Fruit fly (Drosophila melanogaster) whole organism, adult: Measurements from ENCODE around the gene CG45067.

Experiments used
- CG11617 ChIP-seq: fragments of 200-800 bp; sonication (Bioruptor generic); optimal IDR thresholded peaks from 2 replicates; lab custom pipeline; 2017; ENCODE audit warnings: mild to moderate bottlenecking, missing biosample characterization, missing genetic modification reagents, missing genetic modification characterization
- CG12768 ChIP-seq: fragments of 200-800 bp; sonication (Bioruptor generic); optimal IDR thresholded peaks from 2 replicates; lab custom pipeline; 2017; ENCODE audit warnings: missing biosample characterization, missing genetic modification characterization, mild to moderate bottlenecking, moderate library complexity, missing genetic modification reagents
- CG14711 ChIP-seq: fragments of 200-800 bp; sonication (Bioruptor generic); optimal IDR thresholded peaks from 2 replicates; lab custom pipeline; 2018; ENCODE audit warnings: missing biosample characterization, mild to moderate bottlenecking, missing genetic modification characterization, moderate library complexity
- CG1620 ChIP-seq: fragments of 200-800 bp; sonication (Bioruptor generic); optimal IDR thresholded peaks from 2 replicates; lab custom pipeline; 2016; ENCODE audit warnings: missing biosample characterization, missing genetic modification characterization
- CG33017 ChIP-seq: fragments of 200-800 bp; sonication (Bioruptor generic); optimal IDR thresholded peaks from 2 replicates; lab custom pipeline; 2018; ENCODE audit warnings: missing biosample characterization, mild to moderate bottlenecking, missing genetic modification characterization, moderate library complexity
- CG5204 ChIP-seq: fragments of 200-800 bp; sonication (Bioruptor generic); optimal IDR thresholded peaks from 2 replicates; lab custom pipeline; 2016; ENCODE audit warnings: missing biosample characterization, missing genetic modification characterization
- CG7045 ChIP-seq: fragments of 200-800 bp; sonication (Bioruptor generic); optimal IDR thresholded peaks from 2 replicates; lab custom pipeline; 2017; ENCODE audit warnings: missing biosample characterization, mild to moderate bottlenecking, missing genetic modification characterization
- CG7101 ChIP-seq: fragments of 200-800 bp; sonication (Bioruptor generic); optimal IDR thresholded peaks from 2 replicates; lab custom pipeline; 2018; ENCODE audit warnings: missing biosample characterization, mild to moderate bottlenecking, missing genetic modification characterization, moderate library complexity
- Clk ChIP-seq: fragments of 200-800 bp; sonication (Bioruptor generic); optimal IDR thresholded peaks from 2 replicates; lab custom pipeline; 2017; ENCODE audit warnings: missing biosample characterization, missing genetic modification characterization
- Crg-1 ChIP-seq: fragments of 200-800 bp; sonication (Bioruptor generic); optimal IDR thresholded peaks from 2 replicates; lab custom pipeline; 2016; ENCODE audit warnings: missing biosample characterization, missing genetic modification characterization
- Hr96 ChIP-seq: fragments of 200-800 bp; sonication (Bioruptor generic); optimal IDR thresholded peaks from 2 replicates; lab custom pipeline; 2016; ENCODE audit warnings: missing biosample characterization, missing genetic modification characterization
- Mnt ChIP-seq: fragments of 200-800 bp; sonication (Bioruptor generic); optimal IDR thresholded peaks from 2 replicates; lab custom pipeline; 2016; ENCODE audit warnings: missing biosample characterization, mild to moderate bottlenecking, missing genetic modification characterization
- bab1 ChIP-seq: fragments of 200-800 bp; sonication (Bioruptor generic); optimal IDR thresholded peaks from 3 replicates; lab custom pipeline; 2019; ENCODE audit warnings: missing biosample characterization, mild to moderate bottlenecking, missing genetic modification characterization, moderate library complexity
- cic ChIP-seq: fragments of 200-800 bp; sonication (Bioruptor generic); optimal IDR thresholded peaks from 2 replicates; lab custom pipeline; 2017; ENCODE audit warnings: missing biosample characterization, mild to moderate bottlenecking, missing genetic modification characterization, moderate library complexity
- cnc ChIP-seq, 2 experiments: fragments of >200 bp; optimal IDR thresholded peaks; 2 replicates each; lab custom pipeline; 2017
- kay ChIP-seq: fragments of 200-800 bp; sonication (Bioruptor generic); peaks from one replicate; lab custom pipeline; 2016; ENCODE audit warnings: missing biosample characterization, missing genetic modification characterization, borderline replicate concordance
- ovo ChIP-seq: fragments of 200-800 bp; sonication (Bioruptor generic); optimal IDR thresholded peaks from 2 replicates; lab custom pipeline; 2016; ENCODE audit warnings: missing biosample characterization, missing genetic modification characterization
- pad ChIP-seq: fragments of 200-800 bp; sonication (Bioruptor generic); optimal IDR thresholded peaks from 3 replicates; lab custom pipeline; 2017; ENCODE audit warnings: missing biosample characterization, missing genetic modification characterization, mild to moderate bottlenecking, moderate library complexity, missing genetic modification reagents
- tj ChIP-seq: fragments of 200-800 bp; sonication (Bioruptor generic); optimal IDR thresholded peaks from 3 replicates; lab custom pipeline; 2017; ENCODE audit warnings: missing biosample characterization, mild to moderate bottlenecking, missing genetic modification characterization, moderate library complexity
- toe ChIP-seq: fragments of 200-800 bp; sonication (Bioruptor generic); optimal IDR thresholded peaks from 2 replicates; lab custom pipeline; 2016; ENCODE audit warnings: missing biosample characterization, missing genetic modification characterization

Gene CG45067

DNA sequence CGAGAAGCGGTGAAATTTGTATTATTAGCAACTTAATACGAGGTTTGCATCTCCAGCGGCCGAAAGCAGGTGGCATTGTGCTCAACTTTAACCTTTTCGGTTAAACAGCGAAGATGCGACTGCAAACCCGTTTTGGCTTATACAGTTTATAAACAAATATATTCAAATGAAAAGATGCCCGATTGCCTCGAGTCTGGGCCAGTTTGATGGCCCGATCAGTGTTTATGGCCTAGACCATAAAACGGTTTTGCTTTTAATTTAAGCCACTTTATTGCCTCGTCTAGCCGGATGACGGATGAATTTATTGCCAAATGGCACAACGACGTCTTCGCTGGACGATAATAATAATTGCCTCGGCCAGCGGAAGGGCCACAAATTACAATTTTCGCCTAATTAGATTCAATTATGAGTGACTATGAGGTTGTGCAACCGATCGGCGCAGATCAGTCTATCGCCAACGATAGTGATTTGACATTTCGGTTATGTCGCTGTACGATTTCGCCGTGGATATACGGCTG lies 11.7 kb downstream of the CG45067 start:
- TF ChIP-seq CG7101 (tag; lab: Kevin White, UChicago) = no peak

DNA sequence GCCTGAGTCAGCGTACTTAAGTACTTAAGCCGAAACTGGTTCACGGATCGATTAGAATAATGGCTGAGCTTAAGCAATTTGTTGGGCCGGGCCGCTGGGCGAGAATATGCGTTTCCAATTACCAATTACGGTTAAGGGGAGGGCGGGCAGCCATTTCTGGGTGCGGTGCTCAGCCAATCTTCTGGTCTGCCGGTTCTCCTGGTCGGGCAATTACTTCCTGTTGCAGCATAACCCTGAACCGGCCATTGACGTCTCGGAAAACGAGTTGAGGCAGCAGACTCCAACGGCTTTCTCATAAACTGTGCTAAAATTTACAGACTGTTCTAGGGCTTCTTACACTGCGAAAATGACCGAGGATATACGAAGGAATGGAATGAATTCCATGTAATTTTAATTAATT lies 13.1 kb downstream of the CG45067 start:
- TF ChIP-seq kay (GFP tag; lab: Kevin White, UChicago) (no peak), CG7045 (GFP tag; lab: Kevin White, UChicago) (no peak), CG11617 (no peak), cnc (optimal IDR thresholded peaks at IDR 0.05; lab: Kevin White, UChicago) (no peak), pad (no peak), Clk (GFP tag; lab: Kevin White, UChicago) (no peak), ovo (no peak), toe (GFP tag; lab: Kevin White, UChicago) (no peak), Crg-1 (GFP tag; lab: Kevin White, UChicago) (no peak), Hr96 (GFP tag; lab: Kevin White, UChicago) (no peak), CG1620 (GFP tag; lab: Kevin White, UChicago) (no peak), cic (no peak), CG5204 (GFP tag; lab: Kevin White, UChicago) (no peak)

DNA sequence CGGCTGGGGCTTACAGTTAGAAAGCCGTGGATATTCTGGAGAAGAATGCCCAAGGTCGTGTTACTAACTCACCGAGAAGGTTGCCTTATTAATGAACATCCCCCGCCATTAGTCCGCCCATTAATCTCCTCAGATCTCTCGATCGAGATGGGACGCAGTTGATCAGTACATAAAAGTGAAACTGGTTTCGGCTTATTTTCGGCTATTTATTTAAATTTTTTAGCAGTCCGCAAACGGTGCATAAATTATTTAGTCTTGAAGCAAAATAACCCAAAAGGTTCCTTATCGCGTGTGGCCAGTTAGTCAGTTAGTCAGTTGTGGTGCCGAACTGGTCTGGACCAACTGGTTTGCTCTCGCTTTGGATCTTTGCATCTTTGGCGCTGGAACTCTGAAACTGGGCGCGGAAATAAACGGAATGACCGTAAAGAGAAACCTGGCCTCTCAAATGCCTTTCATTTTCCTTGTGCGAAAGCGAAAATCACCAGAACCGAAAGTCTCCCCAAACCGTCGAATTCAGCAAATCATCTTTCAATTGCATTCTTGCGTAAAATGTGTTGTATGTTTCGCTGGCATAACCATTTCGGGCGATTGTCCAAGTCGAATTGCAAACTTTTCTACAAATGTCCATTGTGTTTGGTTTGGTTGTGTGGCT lies 15.4 kb downstream of the CG45067 start:
- TF ChIP-seq Crg-1 (GFP tag; lab: Kevin White, UChicago) = no peak

DNA sequence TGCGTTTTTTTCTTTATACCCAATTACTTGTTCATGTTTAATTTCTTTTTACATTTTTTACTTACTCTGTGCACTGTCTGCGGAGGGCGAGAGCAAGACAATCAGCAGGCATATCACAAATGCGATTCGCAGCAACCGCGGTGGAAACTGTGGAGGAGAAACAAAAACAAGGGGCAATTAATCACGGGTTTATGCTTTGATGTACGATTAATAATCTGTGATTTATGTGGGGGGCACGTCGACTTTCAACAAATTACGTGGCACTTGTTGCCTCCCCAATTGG lies 16.7 kb downstream of the CG45067 start:
- no peak for TF ChIP-seq bab1
- TF ChIP-seq ovo = no peak
- TF ChIP-seq CG14711 (tag; lab: Kevin White, UChicago) = no peak
- no peak for TF ChIP-seq CG12768 (GFP tag; lab: Kevin White, UChicago)
- no peak for TF ChIP-seq CG7101 (tag; lab: Kevin White, UChicago)
- TF ChIP-seq Hr96 (GFP tag; lab: Kevin White, UChicago) = no peak
- TF ChIP-seq CG5204 (GFP tag; lab: Kevin White, UChicago) = no peak
- TF ChIP-seq cnc (optimal IDR thresholded peaks at IDR 0.05; lab: Kevin White, UChicago) = no peak
- no peak for TF ChIP-seq cic
- no peak for TF ChIP-seq Mnt (GFP tag; lab: Kevin White, UChicago)
- TF ChIP-seq Clk (GFP tag; lab: Kevin White, UChicago) = no peak
- TF ChIP-seq kay (GFP tag; lab: Kevin White, UChicago) = no peak
- TF ChIP-seq Crg-1 (GFP tag; lab: Kevin White, UChicago) = no peak

DNA sequence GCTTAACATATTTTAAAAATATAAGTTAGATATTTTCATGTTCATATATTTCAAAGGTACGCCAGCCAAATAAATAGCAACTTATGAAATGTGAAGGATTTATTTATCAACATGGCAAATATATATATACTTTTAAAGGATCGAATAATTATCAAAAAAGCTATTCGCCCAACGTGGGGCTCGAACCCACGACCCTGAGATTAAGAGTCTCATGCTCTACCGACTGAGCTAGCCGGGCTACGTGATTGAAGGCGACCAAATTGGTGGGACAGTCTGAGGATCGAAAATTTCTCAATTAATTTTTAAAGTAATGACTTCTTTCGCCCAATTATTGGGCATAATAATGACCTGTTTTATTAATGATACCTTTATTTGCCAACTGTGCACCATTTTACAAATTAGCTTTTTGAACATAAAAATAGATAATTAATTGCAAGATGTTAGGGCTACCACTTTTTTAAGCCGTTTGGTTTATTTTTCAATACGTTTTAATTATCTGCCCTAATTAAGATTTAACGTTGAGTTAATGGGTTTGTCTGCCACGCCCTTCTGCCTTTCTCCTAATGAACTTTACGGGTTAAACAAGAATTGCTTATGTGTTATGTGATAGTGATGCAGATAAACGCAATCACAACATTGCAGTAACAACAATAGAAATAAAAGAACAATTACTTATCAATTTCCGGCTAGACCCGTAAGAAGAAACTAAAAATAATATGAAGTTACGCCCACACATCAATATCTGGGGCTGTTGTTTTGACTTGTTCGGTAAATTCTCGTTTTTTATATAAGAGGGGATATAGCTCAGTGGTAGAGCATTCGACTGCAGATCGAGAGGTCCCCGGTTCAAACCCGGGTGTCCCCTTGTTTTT lies 17.3 kb downstream of the CG45067 start:
- TF ChIP-seq kay (GFP tag; lab: Kevin White, UChicago) (peak; percentile 2), CG7045 (GFP tag; lab: Kevin White, UChicago) (no peak)

DNA sequence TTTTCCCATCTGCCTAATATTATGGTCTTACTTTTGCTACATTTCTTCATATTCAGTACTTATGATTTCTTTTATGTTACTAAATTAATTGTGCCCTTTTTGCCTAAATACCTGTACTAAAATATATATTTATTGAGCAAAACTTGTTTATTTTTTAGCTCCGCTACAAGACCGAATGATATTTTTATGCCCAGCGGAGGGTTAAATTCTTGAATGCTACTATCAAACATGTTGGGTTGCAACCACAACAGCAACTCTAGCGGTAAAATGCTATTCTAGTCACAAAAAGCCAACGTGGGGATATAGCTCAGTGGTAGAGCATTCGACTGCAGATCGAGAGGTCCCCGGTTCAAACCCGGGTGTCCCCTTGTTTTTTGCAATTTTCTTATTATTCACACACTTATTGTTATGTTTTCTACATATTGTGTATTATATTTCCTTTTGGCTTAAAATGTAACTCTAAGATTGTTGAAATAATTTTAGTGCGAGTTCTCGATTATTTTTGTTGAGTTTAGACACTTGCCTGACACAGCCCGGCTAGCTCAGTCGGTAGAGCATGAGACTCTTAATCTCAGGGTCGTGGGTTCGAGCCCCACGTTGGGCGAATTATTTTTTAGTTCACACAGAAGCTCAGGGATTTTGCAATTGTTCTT lies 18.1 kb downstream of the CG45067 start:
- TF ChIP-seq cnc (optimal IDR thresholded peaks at IDR 0.05; lab: Kevin White, UChicago) (no peak), CG12768 (GFP tag; lab: Kevin White, UChicago) (peak; percentile 55), Crg-1 (GFP tag; lab: Kevin White, UChicago) (no peak), kay (GFP tag; lab: Kevin White, UChicago) (no peak), CG7101 (tag; lab: Kevin White, UChicago) (peak; percentile 21), CG7045 (GFP tag; lab: Kevin White, UChicago) (peak; percentile 29), toe (GFP tag; lab: Kevin White, UChicago) (no peak), CG5204 (GFP tag; lab: Kevin White, UChicago) (no peak)

DNA sequence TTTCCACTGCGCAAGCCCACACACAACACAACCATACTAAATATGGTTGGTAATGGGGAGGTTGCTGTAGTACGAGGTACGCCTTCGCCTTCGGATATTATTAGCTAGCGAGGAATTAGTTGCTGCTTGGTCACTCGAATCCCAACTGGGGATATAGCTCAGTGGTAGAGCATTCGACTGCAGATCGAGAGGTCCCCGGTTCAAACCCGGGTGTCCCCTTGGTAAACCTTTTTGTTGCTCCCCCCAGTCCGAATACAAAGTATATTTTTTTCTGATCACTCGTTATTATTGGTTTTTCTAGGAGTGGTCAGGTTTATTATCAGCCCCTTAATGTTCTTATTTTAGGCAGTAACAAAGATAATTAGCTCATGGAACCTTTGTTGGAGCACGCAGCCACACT lies 18.7 kb downstream of the CG45067 start:
- no peak for TF ChIP-seq kay (GFP tag; lab: Kevin White, UChicago)
- TF ChIP-seq CG5204 (GFP tag; lab: Kevin White, UChicago) = no peak
- TF ChIP-seq tj (GFP tag; lab: Kevin White, UChicago) = no peak
- TF ChIP-seq CG33017 (tag; lab: Kevin White, UChicago) = no peak
- no peak for TF ChIP-seq Crg-1 (GFP tag; lab: Kevin White, UChicago)
- TF ChIP-seq Hr96 (GFP tag; lab: Kevin White, UChicago) = no peak
- TF ChIP-seq Clk (GFP tag; lab: Kevin White, UChicago) = no peak
- no peak for TF ChIP-seq CG11617
- no peak for TF ChIP-seq ovo
- TF ChIP-seq CG14711 (tag; lab: Kevin White, UChicago) = no peak
